Worm (Caenorhabditis elegans) whole organism, young adult: ENCODE results near the gene fkb-1.

Experiments used
- K12H6.12 ChIP-seq: fragments of 200-800 bp; sonication (Bioruptor generic); optimal IDR thresholded peaks from 2 replicates; lab custom pipeline; 2018; ENCODE audit warnings: mild to moderate bottlenecking, missing genetic modification characterization, missing compliant biosample characterization
- aptf-3 ChIP-seq: fragments of 200-800 bp; sonication (Bioruptor generic); IDR thresholded peaks from 2 replicates; pipeline ENCODE4 v1.3.6; 2022; ENCODE audit warnings: missing genetic modification characterization, missing compliant biosample characterization
- ccch-3 ChIP-seq: fragments of 200-800 bp; sonication (Bioruptor generic); optimal IDR thresholded peaks from 2 replicates; lab custom pipeline; 2018; ENCODE audit warnings: mild to moderate bottlenecking, missing genetic modification characterization, missing compliant biosample characterization
- dpl-1 ChIP-seq: fragments of 150-350 bp; optimal IDR thresholded peaks from 2 replicates; lab custom pipeline; 2014; ENCODE audit warnings: missing biosample characterization, missing genetic modification reagents, missing genetic modification characterization
- hsf-1 ChIP-seq: fragments of 200-800 bp; sonication (Bioruptor generic); IDR thresholded peaks from 2 replicates; pipeline ENCODE4 v1.3.6; 2022; ENCODE audit warnings: missing genetic modification reagents, missing genetic modification characterization, missing compliant biosample characterization
- sea-2 ChIP-seq: fragments of 200-800 bp; sonication (Bioruptor generic); IDR thresholded peaks from 2 replicates; pipeline ENCODE4 v1.3.6; 2022; ENCODE audit warnings: missing genetic modification characterization, missing compliant biosample characterization
- snpc-4 ChIP-seq, 5 experiments: fragments of 150-350 bp in 1 of 5; sonication (generic microtip) in 4 of 5; optimal IDR thresholded peaks; 2 replicates each; lab custom pipeline; 2014 to 2018; ENCODE audit warnings: missing genetic modification characterization in 5 of 5, missing biosample characterization in 3 of 5, antibody characterized with exemption in 2 of 5, mild to moderate bottlenecking in 2 of 5, missing compliant biosample characterization in 2 of 5, missing genotype in 2 of 5, moderate library complexity in 2 of 5, missing genetic modification reagents in 1 of 5
- ztf-28 ChIP-seq: fragments of 200-800 bp; sonication (Bioruptor generic); IDR thresholded peaks from 2 replicates; pipeline ENCODE4 v1.3.6; 2022; ENCODE audit warnings: missing genetic modification reagents, missing genetic modification characterization, missing compliant biosample characterization

- no peak for TF ChIP-seq aptf-3
- TF ChIP-seq dpl-1 (GFP tag; lab: Kevin White, UChicago): no peak
- TF ChIP-seq K12H6.12: no peak
- no peak for TF ChIP-seq snpc-4 (GFP tag; optimal IDR thresholded peaks at IDR 0.05; lab: Kevin White, UChicago)
- TF ChIP-seq snpc-4 (tag; optimal IDR thresholded peaks at IDR 0.05; lab: Kevin White, UChicago): no peak
- no peak for TF ChIP-seq ztf-28 (GFP tag; lab: Robert Waterston, UW)
- TF ChIP-seq ccch-3 (GFP tag; lab: Kevin White, UChicago): no peak
- no peak for TF ChIP-seq hsf-1
- TF ChIP-seq sea-2 (GFP tag; lab: Robert Waterston, UW): no peak
These were observed 26.5 kb upstream of the fkb-1 start for ce11 chrIV:11009928-11010327.
